Fruit fly (Drosophila melanogaster): ENCODE results near the gene gpp.

gpp gene

dm6 chr3R:6399289-6399688 is 7.4 kb upstream of the gpp start:
- no peak for TF ChIP-seq Hr96 (GFP tag; optimal IDR thresholded peaks at IDR 0.05)
- no peak for TF ChIP-seq CG7045 (GFP tag; optimal IDR thresholded peaks at IDR 0.05)
- TF ChIP-seq tj (GFP tag; optimal IDR thresholded peaks at IDR 0.05): peak; percentile 6

- TF ChIP-seq Crg-1 (GFP tag; optimal IDR thresholded peaks at IDR 0.05) (no peak), CG14711 (tag; optimal IDR thresholded peaks at IDR 0.05) (no peak), CG7101 (tag; optimal IDR thresholded peaks at IDR 0.05) (no peak), kay (GFP tag; ENCODE audit: borderline replicate concordance) (no peak), CG11617 (GFP tag; optimal IDR thresholded peaks at IDR 0.05) (no peak), CG5204 (GFP tag; optimal IDR thresholded peaks at IDR 0.05) (no peak), CG7045 (GFP tag; optimal IDR thresholded peaks at IDR 0.05) (no peak), CG33017 (tag; optimal IDR thresholded peaks at IDR 0.05) (no peak)
Observed at dm6 chr3R:6399752-6400151, 6.9 kb upstream of the gpp start.

dm6 chr3R:6400710-6401521 is 5.7 kb upstream of the gpp start:
- TF ChIP-seq ovo (GFP tag; optimal IDR thresholded peaks at IDR 0.05) (peak; percentile 7), pad (GFP tag; optimal IDR thresholded peaks at IDR 0.05) (no peak), CG12768 (GFP tag; optimal IDR thresholded peaks at IDR 0.05) (peak; percentile 10), tj (GFP tag; optimal IDR thresholded peaks at IDR 0.05) (peak; percentile 90), toe (GFP tag; optimal IDR thresholded peaks at IDR 0.05) (no peak), Mnt (GFP tag; optimal IDR thresholded peaks at IDR 0.05) (peak; percentile 19), CG11617 (GFP tag; optimal IDR thresholded peaks at IDR 0.05) (no peak), bab1 (GFP tag; optimal IDR thresholded peaks at IDR 0.05) (no peak), CG33017 (tag; optimal IDR thresholded peaks at IDR 0.05) (no peak), CG14711 (tag; optimal IDR thresholded peaks at IDR 0.05) (peak; percentile 8), Crg-1 (GFP tag; optimal IDR thresholded peaks at IDR 0.05) (no peak), CG1620 (GFP tag; optimal IDR thresholded peaks at IDR 0.05) (no peak), cic (GFP tag; optimal IDR thresholded peaks at IDR 0.05) (peak; percentile 48), kay (GFP tag; ENCODE audit: borderline replicate concordance) (peak; percentile 92), CG7045 (GFP tag; optimal IDR thresholded peaks at IDR 0.05) (no peak), CG5204 (GFP tag; optimal IDR thresholded peaks at IDR 0.05) (no peak), Clk (GFP tag; optimal IDR thresholded peaks at IDR 0.05) (no peak), cnc (optimal IDR thresholded peaks at IDR 0.05) (no peak), CG7101 (tag; optimal IDR thresholded peaks at IDR 0.05) (no peak), Hr96 (GFP tag; optimal IDR thresholded peaks at IDR 0.05) (no peak)

- TF ChIP-seq CG1620 (GFP tag; optimal IDR thresholded peaks at IDR 0.05): no peak
- TF ChIP-seq Clk (GFP tag; optimal IDR thresholded peaks at IDR 0.05): no peak
- TF ChIP-seq pad (GFP tag; optimal IDR thresholded peaks at IDR 0.05): no peak
- no peak for TF ChIP-seq CG33017 (tag; optimal IDR thresholded peaks at IDR 0.05)
- TF ChIP-seq CG14711 (tag; optimal IDR thresholded peaks at IDR 0.05): no peak
- no peak for TF ChIP-seq Hr96 (GFP tag; optimal IDR thresholded peaks at IDR 0.05)
- no peak for TF ChIP-seq cnc (optimal IDR thresholded peaks at IDR 0.05)
- TF ChIP-seq CG7045 (GFP tag; optimal IDR thresholded peaks at IDR 0.05): no peak
Observed at dm6 chr3R:6401522-6401844, 5.2 kb upstream of the gpp start.

dm6 chr3R:6402522-6403171 is 4.0 kb upstream of the gpp start:
- TF ChIP-seq cic (GFP tag; optimal IDR thresholded peaks at IDR 0.05) (peak; percentile 13), Hr96 (GFP tag; optimal IDR thresholded peaks at IDR 0.05) (no peak)

dm6 chr3R:6403674-6404073 is 3.0 kb upstream of the gpp start:
- no peak for TF ChIP-seq kay (GFP tag; ENCODE audit: borderline replicate concordance)
- no peak for TF ChIP-seq Clk (GFP tag; optimal IDR thresholded peaks at IDR 0.05)
- TF ChIP-seq Crg-1 (GFP tag; optimal IDR thresholded peaks at IDR 0.05): no peak
- no peak for TF ChIP-seq cnc (optimal IDR thresholded peaks at IDR 0.05)
- no peak for TF ChIP-seq pad (GFP tag; optimal IDR thresholded peaks at IDR 0.05)
- TF ChIP-seq CG5204 (GFP tag; optimal IDR thresholded peaks at IDR 0.05): no peak
- no peak for TF ChIP-seq CG33017 (tag; optimal IDR thresholded peaks at IDR 0.05)
- TF ChIP-seq CG14711 (tag; optimal IDR thresholded peaks at IDR 0.05): no peak
- TF ChIP-seq toe (GFP tag; optimal IDR thresholded peaks at IDR 0.05): no peak
- TF ChIP-seq ovo (GFP tag; optimal IDR thresholded peaks at IDR 0.05): no peak
- TF ChIP-seq CG12768 (GFP tag; optimal IDR thresholded peaks at IDR 0.05): no peak
- no peak for TF ChIP-seq Hr96 (GFP tag; optimal IDR thresholded peaks at IDR 0.05)
- no peak for TF ChIP-seq cic (GFP tag; optimal IDR thresholded peaks at IDR 0.05)
- no peak for TF ChIP-seq Mnt (GFP tag; optimal IDR thresholded peaks at IDR 0.05)
- TF ChIP-seq CG7101 (tag; optimal IDR thresholded peaks at IDR 0.05): no peak
- TF ChIP-seq CG7045 (GFP tag; optimal IDR thresholded peaks at IDR 0.05): no peak

- TF ChIP-seq Crg-1 (GFP tag; optimal IDR thresholded peaks at IDR 0.05) (no peak), CG1620 (GFP tag; optimal IDR thresholded peaks at IDR 0.05) (peak; percentile 3), CG14711 (tag; optimal IDR thresholded peaks at IDR 0.05) (peak; percentile 51), CG7101 (tag; optimal IDR thresholded peaks at IDR 0.05) (peak; percentile 38), kay (GFP tag; ENCODE audit: borderline replicate concordance) (no peak), CG11617 (GFP tag; optimal IDR thresholded peaks at IDR 0.05) (peak; percentile 11), bab1 (GFP tag; optimal IDR thresholded peaks at IDR 0.05) (peak; percentile 54), Clk (GFP tag; optimal IDR thresholded peaks at IDR 0.05) (no peak), toe (GFP tag; optimal IDR thresholded peaks at IDR 0.05) (no peak), CG33017 (tag; optimal IDR thresholded peaks at IDR 0.05) (peak; percentile 30), CG7045 (GFP tag; optimal IDR thresholded peaks at IDR 0.05) (no peak), tj (GFP tag; optimal IDR thresholded peaks at IDR 0.05) (peak; percentile 41), Mnt (GFP tag; optimal IDR thresholded peaks at IDR 0.05) (no peak), cnc (optimal IDR thresholded peaks at IDR 0.05) (no peak), ovo (GFP tag; optimal IDR thresholded peaks at IDR 0.05) (no peak), CG12768 (GFP tag; optimal IDR thresholded peaks at IDR 0.05) (no peak), CG5204 (GFP tag; optimal IDR thresholded peaks at IDR 0.05) (no peak), cic (GFP tag; optimal IDR thresholded peaks at IDR 0.05) (no peak), Hr96 (GFP tag; optimal IDR thresholded peaks at IDR 0.05) (peak; percentile 16), pad (GFP tag; optimal IDR thresholded peaks at IDR 0.05) (no peak)
Observed at dm6 chr3R:6404174-6404573, 2.5 kb upstream of the gpp start.

All from whole organism, adult.